Fruit fly (Drosophila melanogaster) whole organism, embryonic: ENCODE results near the gene Acn.

Experiments used
- Ada2b ChIP-seq: fragments of 200-800 bp; sonication (Bioruptor generic); IDR thresholded peaks from 2 replicates; pipeline ENCODE4 v1.3.6; 2022; ENCODE audit warnings: missing biosample characterization, missing genetic modification characterization
- Adf1 ChIP-seq: fragments of 200-800 bp; sonication (Bioruptor generic); IDR thresholded peaks from 2 replicates; pipeline ENCODE4 v1.3.6; 2022; ENCODE audit warnings: missing biosample characterization, missing genetic modification characterization
- Aef1 ChIP-seq: fragments of 200-800 bp; sonication (Bioruptor generic); IDR thresholded peaks from 3 replicates; pipeline ENCODE4 v1.3.6; 2022; ENCODE audit warnings: missing biosample characterization, missing genetic modification characterization
- Atf-2 ChIP-seq: fragments of 200-800 bp; sonication (Bioruptor generic); optimal IDR thresholded peaks from 2 replicates; lab custom pipeline; 2016; ENCODE audit warnings: missing biosample characterization, missing genetic modification characterization
- Blimp-1 ChIP-seq: fragments of 200-800 bp; sonication (Bioruptor generic); optimal IDR thresholded peaks from 3 replicates; lab custom pipeline; 2018; ENCODE audit warnings: missing biosample characterization, missing genetic modification characterization, mild to moderate bottlenecking, moderate library complexity, missing genetic modification reagents
- C15 ChIP-seq: fragments of 200-800 bp; sonication (Bioruptor generic); IDR thresholded peaks from 3 replicates; pipeline ENCODE4 v1.3.6; 2022; ENCODE audit warnings: missing biosample characterization, missing genetic modification characterization
- CG1233 ChIP-seq: fragments of 200-800 bp; sonication (Bioruptor generic); optimal IDR thresholded peaks from 4 replicates; lab custom pipeline; 2018; ENCODE audit warnings: missing biosample characterization, mild to moderate bottlenecking, missing genetic modification characterization
- CG12769 ChIP-seq: fragments of 200-800 bp; sonication (Bioruptor generic); optimal IDR thresholded peaks from 2 replicates; lab custom pipeline; 2019; ENCODE audit warnings: missing biosample characterization, mild to moderate bottlenecking, missing genetic modification characterization, moderate library complexity
- CG13894 ChIP-seq: fragments of 200-800 bp; sonication (Bioruptor generic); optimal IDR thresholded peaks from 3 replicates; lab custom pipeline; 2018; ENCODE audit warnings: missing biosample characterization, mild to moderate bottlenecking, missing genetic modification characterization, moderate library complexity
- CG14710 ChIP-seq: fragments of 200-800 bp; sonication (Bioruptor generic); optimal IDR thresholded peaks from 3 replicates; lab custom pipeline; 2019; ENCODE audit warnings: missing biosample characterization, mild to moderate bottlenecking, missing genetic modification characterization, moderate library complexity
- CG17361 ChIP-seq: fragments of 200-800 bp; sonication (Bioruptor generic); IDR thresholded peaks from 3 replicates; pipeline ENCODE4 v1.3.6; 2022; ENCODE audit warnings: missing biosample characterization, missing genetic modification characterization
- CG30020 ChIP-seq: fragments of 200-800 bp; optimal IDR thresholded peaks from 2 replicates; lab custom pipeline; 2019; ENCODE audit warnings: missing biosample characterization, mild to moderate bottlenecking, missing genetic modification characterization, moderate library complexity
- CG34422 ChIP-seq: fragments of 200-800 bp; sonication (Bioruptor generic); IDR thresholded peaks from 3 replicates; pipeline ENCODE4 v1.3.6; 2022; ENCODE audit warnings: missing biosample characterization, missing genetic modification characterization
- CG8359 ChIP-seq: fragments of 200-800 bp; sonication (Bioruptor generic); optimal IDR thresholded peaks from 2 replicates; lab custom pipeline; 2017; ENCODE audit warnings: missing biosample characterization, mild to moderate bottlenecking, missing genetic modification characterization, borderline replicate concordance
- CG9817 ChIP-seq: fragments of 200-800 bp; sonication (Bioruptor generic); optimal IDR thresholded peaks from 2 replicates; lab custom pipeline; 2018; ENCODE audit warnings: missing biosample characterization, mild to moderate bottlenecking, missing genetic modification characterization, moderate library complexity
- Camta ChIP-seq: fragments of 200-800 bp; sonication (Bioruptor generic); optimal IDR thresholded peaks from 2 replicates; lab custom pipeline; 2016; ENCODE audit warnings: missing biosample characterization, missing genetic modification characterization
- D ChIP-seq, 2 experiments: fragments of 200-800 bp in 1 of 2; fragments of >200 bp in 1 of 2; sonication (Bioruptor generic) in 1 of 2; optimal IDR thresholded peaks; 2 replicates in 1 of 2; 3 replicates in 1 of 2; lab custom pipeline; 2017; ENCODE audit warnings: mild to moderate bottlenecking in 1 of 2, missing biosample characterization in 1 of 2, missing genetic modification characterization in 1 of 2, missing genetic modification reagents in 1 of 2
- Hey ChIP-seq: fragments of 200-800 bp; sonication (Bioruptor generic); optimal IDR thresholded peaks from 3 replicates; lab custom pipeline; 2018; ENCODE audit warnings: missing biosample characterization, mild to moderate bottlenecking, missing genetic modification characterization
- MBD-R2 ChIP-seq: fragments of 200-800 bp; sonication (Bioruptor generic); IDR thresholded peaks from 2 replicates; pipeline ENCODE4 v1.3.6; 2022; ENCODE audit warnings: missing biosample characterization, missing genetic modification characterization
- NC2β ChIP-seq: fragments of 200-800 bp; sonication (Bioruptor generic); optimal IDR thresholded peaks from 2 replicates; lab custom pipeline; 2016; ENCODE audit warnings: missing biosample characterization, missing genetic modification characterization
- NFAT ChIP-seq: fragments of 200-800 bp; sonication (Bioruptor generic); IDR thresholded peaks from 2 replicates; pipeline ENCODE4 v1.3.6; 2022; ENCODE audit warnings: missing biosample characterization, missing genetic modification characterization
- Neu2 ChIP-seq: fragments of 200-800 bp; sonication (Bioruptor generic); optimal IDR thresholded peaks from 3 replicates; lab custom pipeline; 2016; ENCODE audit warnings: missing biosample characterization, missing genetic modification characterization, borderline replicate concordance
- YL-1 ChIP-seq: fragments of 200-800 bp; sonication (Bioruptor generic); optimal IDR thresholded peaks from 3 replicates; lab custom pipeline; 2017; ENCODE audit warnings: missing biosample characterization, mild to moderate bottlenecking, missing genetic modification characterization
- bbx ChIP-seq: fragments of 200-800 bp; sonication (Bioruptor generic); IDR thresholded peaks from 2 replicates; pipeline ENCODE4 v1.3.6; 2022; ENCODE audit warnings: missing biosample characterization, missing genetic modification characterization; ENCODE audit not compliant: partially characterized antibody
- cad ChIP-seq: fragments of >200 bp; optimal IDR thresholded peaks from 2 replicates; lab custom pipeline; 2017; ENCODE audit warnings: missing biosample characterization, missing genetic modification characterization
- caup ChIP-seq: fragments of 200-800 bp; sonication (Bioruptor generic); optimal IDR thresholded peaks from 3 replicates; lab custom pipeline; 2017; ENCODE audit warnings: missing biosample characterization, mild to moderate bottlenecking, missing genetic modification characterization, moderate library complexity; ENCODE audit not compliant: severe bottlenecking
- dan ChIP-seq: fragments of 200-800 bp; sonication (Bioruptor generic); IDR thresholded peaks from 2 replicates; pipeline ENCODE4 v1.3.6; 2022; ENCODE audit warnings: missing biosample characterization, missing genetic modification characterization
- dimm ChIP-seq: fragments of 200-800 bp; sonication (Bioruptor generic); IDR thresholded peaks from 2 replicates; pipeline ENCODE4 v1.3.6; 2022; ENCODE audit warnings: missing biosample characterization, missing genetic modification characterization
- grau ChIP-seq: fragments of 200-800 bp; optimal IDR thresholded peaks from 3 replicates; lab custom pipeline; 2019; ENCODE audit warnings: missing biosample characterization, mild to moderate bottlenecking, missing genetic modification characterization, moderate library complexity
- gsb ChIP-seq: fragments of 200-800 bp; sonication (Bioruptor generic); IDR thresholded peaks from 2 replicates; pipeline ENCODE4 v1.3.6; 2022; ENCODE audit warnings: missing biosample characterization, missing genetic modification characterization
- lola ChIP-seq, 3 experiments: fragments of >200 bp in 2 of 3; fragments of 200-800 bp in 1 of 3; sonication (Bioruptor generic) in 1 of 3; optimal IDR thresholded peaks; 2 replicates each; lab custom pipeline; 2017 to 2019; ENCODE audit warnings: missing biosample characterization in 3 of 3, missing genetic modification characterization in 3 of 3, mild to moderate bottlenecking in 1 of 3, moderate library complexity in 1 of 3
- luna ChIP-seq: fragments of 200-800 bp; sonication (Bioruptor generic); optimal IDR thresholded peaks from 2 replicates; lab custom pipeline; 2016; ENCODE audit warnings: missing biosample characterization, missing genetic modification characterization
- maf-S ChIP-seq: fragments of 200-800 bp; sonication (Bioruptor generic); optimal IDR thresholded peaks from 2 replicates; lab custom pipeline; 2016; ENCODE audit warnings: missing biosample characterization, missing genetic modification characterization
- otp ChIP-seq: fragments of 200-800 bp; sonication (Bioruptor generic); IDR thresholded peaks from 3 replicates; pipeline ENCODE4, ENCODE4 v1.3.6; 2022; ENCODE audit warnings: missing biosample characterization, missing genetic modification characterization
- pfk ChIP-seq: fragments of 200-800 bp; sonication (Bioruptor generic); optimal IDR thresholded peaks from 2 replicates; lab custom pipeline; 2018; ENCODE audit warnings: missing biosample characterization, mild to moderate bottlenecking, missing genetic modification characterization, moderate library complexity
- pho ChIP-seq: fragments of 200-800 bp; sonication (Bioruptor generic); optimal IDR thresholded peaks from 2 replicates; lab custom pipeline; 2016; ENCODE audit warnings: missing biosample characterization, missing genetic modification characterization
- pita ChIP-seq: fragments of 200-800 bp; sonication (Bioruptor generic); optimal IDR thresholded peaks from 2 replicates; lab custom pipeline; 2017; ENCODE audit warnings: missing biosample characterization, mild to moderate bottlenecking, missing genetic modification characterization
- pnt ChIP-seq: fragments of 200-800 bp; sonication (Bioruptor generic); optimal IDR thresholded peaks from 3 replicates; lab custom pipeline; 2016; ENCODE audit warnings: missing biosample characterization, missing genetic modification characterization
- prd ChIP-seq, 3 experiments: fragments of >200 bp in 2 of 3; fragments of 200-800 bp in 1 of 3; sonication (Bioruptor generic) in 1 of 3; optimal IDR thresholded peaks in 2 of 3; IDR thresholded peaks in 1 of 3; 2 replicates in 2 of 3; 3 replicates in 1 of 3; pipeline versions ENCODE4 v1.3.6 to Lab custom; 2017 to 2022; ENCODE audit warnings: missing biosample characterization in 1 of 3, missing genetic modification characterization in 1 of 3
- repo ChIP-seq: fragments of 200-800 bp; sonication (Bioruptor generic); optimal IDR thresholded peaks from 2 replicates; lab custom pipeline; 2016; ENCODE audit warnings: missing biosample characterization, missing genetic modification characterization
- salm ChIP-seq: fragments of 200-800 bp; sonication (Bioruptor generic); optimal IDR thresholded peaks from 2 replicates; lab custom pipeline; 2018; ENCODE audit warnings: missing biosample characterization, mild to moderate bottlenecking, missing genetic modification characterization
- slp2 ChIP-seq: fragments of 200-800 bp; sonication (Bioruptor generic); optimal IDR thresholded peaks from 2 replicates; lab custom pipeline; 2016; ENCODE audit warnings: missing biosample characterization, missing genetic modification characterization
- sna ChIP-seq: fragments of 200-800 bp; sonication (Bioruptor generic); IDR thresholded peaks from 2 replicates; pipeline ENCODE4 v1.3.6; 2022; ENCODE audit warnings: missing biosample characterization, missing genetic modification characterization; ENCODE audit not compliant: partially characterized antibody
- stwl ChIP-seq: fragments of 200-800 bp; sonication (Bioruptor generic); optimal IDR thresholded peaks from 3 replicates; lab custom pipeline; 2018; ENCODE audit warnings: missing biosample characterization, mild to moderate bottlenecking, missing genetic modification characterization, moderate library complexity
- trem ChIP-seq: fragments of 200-800 bp; optimal IDR thresholded peaks from 3 replicates; lab custom pipeline; 2019; ENCODE audit warnings: missing biosample characterization, mild to moderate bottlenecking, missing genetic modification characterization, moderate library complexity
- trh ChIP-seq: fragments of 200-800 bp; sonication (Bioruptor generic); optimal IDR thresholded peaks from 2 replicates; lab custom pipeline; 2016; ENCODE audit warnings: missing biosample characterization, missing genetic modification characterization
- z ChIP-seq: fragments of 200-800 bp; sonication (Bioruptor generic); IDR thresholded peaks from 3 replicates; pipeline ENCODE4 v1.3.6; 2022; ENCODE audit warnings: missing biosample characterization, missing genetic modification characterization
- zfh1 ChIP-seq: fragments of 200-800 bp; sonication (Bioruptor generic); IDR thresholded peaks from 3 replicates; pipeline ENCODE4 v1.3.6; 2022; ENCODE audit warnings: missing biosample characterization, missing genetic modification characterization
- zfh2 ChIP-seq: fragments of 200-800 bp; sonication (Bioruptor generic); optimal IDR thresholded peaks from 2 replicates; lab custom pipeline; 2016; ENCODE audit warnings: missing biosample characterization, missing genetic modification characterization

The Acn gene

DNA sequence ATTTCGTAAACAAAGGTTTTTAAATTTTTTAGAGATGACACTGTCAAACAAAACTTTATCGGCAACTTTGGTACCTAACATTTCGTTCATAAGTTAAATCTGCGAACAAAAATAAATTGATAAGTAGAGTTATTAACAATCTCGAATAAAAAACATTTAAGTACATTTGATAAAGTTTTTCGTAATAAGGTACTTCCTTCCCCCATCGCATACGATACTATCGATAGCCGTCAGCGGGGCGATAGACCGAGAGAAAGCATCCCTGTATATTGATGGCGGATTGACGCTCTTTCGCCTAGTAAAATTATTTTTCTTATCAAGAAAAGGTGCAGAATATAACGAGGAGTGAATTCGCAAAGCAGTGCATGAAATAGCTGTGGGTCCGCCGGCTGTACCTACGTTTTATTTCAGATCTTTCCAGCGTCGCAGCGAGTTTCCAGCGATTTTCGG is at the start of gene Acn, which contains the start of gene Ttc19:
TSS of gene Acn (plus strand) at position 245 of the 450 bp plus-strand sequence.
TSS of gene Ttc19 (minus strand) at position 38 of the 450 bp plus-strand sequence.
- TF ChIP-seq C15 (GFP tag; lab: Robert Waterston, UW) (no peak), trh (GFP tag; lab: Kevin White, UChicago) (peak; percentile 56), NFAT (peak; percentile 76), Neu2 (peak; percentile 78), pho (peak; percentile 91), prd (optimal IDR thresholded peaks at IDR 0.05; lab: Kevin White, UChicago) (no peak), prd (GFP tag; IDR thresholded peaks at IDR 0.05; lab: Robert Waterston, UW) (peak; percentile 89), cad (GFP tag; lab: Kevin White, UChicago) (no peak), gsb (GFP tag; lab: Robert Waterston, UW) (peak; percentile 44; the same call in 1 of the 2 replicates), maf-S (GFP tag; lab: Kevin White, UChicago) (peak; percentile 89), Atf-2 (GFP tag; lab: Kevin White, UChicago) (peak; percentile 80), Hey (tag; lab: Kevin White, UChicago) (no peak), MBD-R2 (GFP tag; lab: Robert Waterston, UW) (peak; percentile 95), Camta (peak; percentile 89), CG17361 (peak; percentile 91), pfk (no peak), CG1233 (GFP tag; lab: Kevin White, UChicago) (peak; percentile 76), pita (GFP tag; lab: Kevin White, UChicago) (no peak), grau (tag; lab: Kevin White, UChicago) (peak; percentile 78), caup (peak; percentile 71), pnt (GFP tag; lab: Kevin White, UChicago) (peak; percentile 81), bbx (GFP tag; lab: Robert Waterston, UW) (peak; percentile 96), stwl (tag; lab: Kevin White, UChicago) (peak; percentile 82), sna (GFP tag; lab: Robert Waterston, UW) (peak; percentile 92), repo (GFP tag; lab: Kevin White, UChicago) (peak; percentile 84), Ada2b (GFP tag; lab: Robert Waterston, UW) (peak; percentile 75), CG8359 (peak; percentile 59), NC2β (GFP tag; lab: Kevin White, UChicago) (peak; percentile 86), slp2 (GFP tag; lab: Kevin White, UChicago) (peak; percentile 86), Blimp-1 (GFP tag; lab: Kevin White, UChicago) (peak; percentile 71), salm (tag; lab: Kevin White, UChicago) (peak; percentile 40), trem (tag; lab: Kevin White, UChicago) (peak; percentile 90), zfh2 (peak; percentile 93), lola (GFP tag; optimal IDR thresholded peaks at IDR 0.05; lab: Kevin White, UChicago) (peak in 1 of 3 experiments; percentile 80), dimm (GFP tag; lab: Robert Waterston, UW) (peak; percentile 48), Aef1 (GFP tag; lab: Robert Waterston, UW) (peak; percentile 85), D (optimal IDR thresholded peaks at IDR 0.05; lab: Kevin White, UChicago) (no peak), D (GFP tag; optimal IDR thresholded peaks at IDR 0.05; lab: Kevin White, UChicago) (peak; percentile 73), CG14710 (tag; lab: Kevin White, UChicago) (peak; percentile 90), CG12769 (tag; lab: Kevin White, UChicago) (no peak), dan (GFP tag; lab: Robert Waterston, UW) (no peak), CG9817 (peak; percentile 88), Adf1 (GFP tag; lab: Robert Waterston, UW) (peak; percentile 70), CG30020 (tag; lab: Kevin White, UChicago) (peak; percentile 83), CG34422 (GFP tag; lab: Robert Waterston, UW) (peak; percentile 92), zfh1 (peak; percentile 90), z (no peak), YL-1 (GFP tag; lab: Kevin White, UChicago) (peak; percentile 91), luna (GFP tag; lab: Kevin White, UChicago) (peak; percentile 64), CG13894 (tag; lab: Kevin White, UChicago) (no peak), otp (GFP tag; lab: Robert Waterston, UW) (peak; percentile 71; the same call in 2 of the 3 replicates)
